Worm (Caenorhabditis elegans) whole organism, mixed stage, embryonic: ENCODE data around the gene Y102E9.5.

Source experiments
- M03D4.4 ChIP-seq: sonication (generic microtip); optimal IDR thresholded peaks from 2 replicates; lab custom pipeline; 2017; ENCODE audit warnings: mild to moderate bottlenecking, missing genetic modification characterization, missing compliant biosample characterization
- bed-3 ChIP-seq: fragments of 200-800 bp; sonication (Bioruptor generic); optimal IDR thresholded peaks from 3 replicates; lab custom pipeline; 2018; ENCODE audit warnings: mild to moderate bottlenecking, missing genetic modification characterization, moderate library complexity, missing compliant biosample characterization
- blmp-1 ChIP-seq: fragments of 150-350 bp; optimal IDR thresholded peaks from 2 replicates; lab custom pipeline; 2014; ENCODE audit warnings: missing biosample characterization, missing genetic modification characterization
- ceh-39 ChIP-seq: fragments of 150-350 bp; optimal IDR thresholded peaks from 2 replicates; lab custom pipeline; 2014; ENCODE audit warnings: missing biosample characterization, missing genetic modification characterization
- ceh-43 ChIP-seq: fragments of 200-800 bp; sonication (Bioruptor generic); optimal IDR thresholded peaks from 2 replicates; lab custom pipeline; 2018; ENCODE audit warnings: mild to moderate bottlenecking, missing genetic modification characterization, moderate library complexity, missing compliant biosample characterization
- ceh-83 ChIP-seq: fragments of 200-800 bp; sonication (Bioruptor generic); optimal IDR thresholded peaks from 2 replicates; lab custom pipeline; 2018; ENCODE audit warnings: mild to moderate bottlenecking, missing genetic modification characterization, missing compliant biosample characterization
- ces-1 ChIP-seq: fragments of 150-350 bp; optimal IDR thresholded peaks from 2 replicates; lab custom pipeline; 2014; ENCODE audit warnings: missing biosample characterization, missing genetic modification reagents, missing genetic modification characterization
- cnd-1 ChIP-seq: fragments of 200-800 bp; sonication (Bioruptor generic); optimal IDR thresholded peaks from 2 replicates; lab custom pipeline; 2018; ENCODE audit warnings: mild to moderate bottlenecking, missing genetic modification characterization, missing compliant biosample characterization
- drap-1 ChIP-seq: fragments of 200-800 bp; sonication (Bioruptor generic); optimal IDR thresholded peaks from 3 replicates; lab custom pipeline; 2018; ENCODE audit warnings: mild to moderate bottlenecking, missing genetic modification characterization, missing compliant biosample characterization
- elt-1 ChIP-seq: sonication (generic microtip); optimal IDR thresholded peaks from 2 replicates; lab custom pipeline; 2017; ENCODE audit warnings: missing genetic modification characterization, mild to moderate bottlenecking, missing compliant biosample characterization, antibody characterized with exemption, moderate library complexity, borderline replicate concordance; ENCODE audit not compliant: insufficient read depth
- elt-3 ChIP-seq: fragments of 150-350 bp; optimal IDR thresholded peaks from 2 replicates; lab custom pipeline; 2014; ENCODE audit warnings: missing biosample characterization, missing genetic modification characterization
- flh-1 ChIP-seq: fragments of 200-800 bp; sonication (Bioruptor generic); optimal IDR thresholded peaks from 2 replicates; lab custom pipeline; 2018; ENCODE audit warnings: mild to moderate bottlenecking, missing genetic modification characterization, moderate library complexity, missing compliant biosample characterization
- ham-2 ChIP-seq: fragments of 200-800 bp; sonication (Bioruptor generic); optimal IDR thresholded peaks from 2 replicates; lab custom pipeline; 2018; ENCODE audit warnings: mild to moderate bottlenecking, missing genetic modification characterization, missing compliant biosample characterization
- hlh-1 ChIP-seq: fragments of 150-350 bp; optimal IDR thresholded peaks from 2 replicates; lab custom pipeline; 2014; ENCODE audit warnings: missing biosample characterization, missing genetic modification reagents, missing genetic modification characterization
- lin-13 ChIP-seq: fragments of 150-350 bp; optimal IDR thresholded peaks from 2 replicates; lab custom pipeline; 2014; ENCODE audit warnings: missing biosample characterization, missing genetic modification characterization
- lin-32 ChIP-seq: fragments of 200-800 bp; sonication (Bioruptor generic); optimal IDR thresholded peaks from 2 replicates; lab custom pipeline; 2018; ENCODE audit warnings: mild to moderate bottlenecking, missing genetic modification characterization, missing compliant biosample characterization
- mab-5 ChIP-seq: fragments of 150-350 bp; optimal IDR thresholded peaks from 2 replicates; lab custom pipeline; 2014; ENCODE audit warnings: missing biosample characterization, missing genetic modification characterization
- mep-1 ChIP-seq: fragments of 150-350 bp; optimal IDR thresholded peaks from 2 replicates; lab custom pipeline; 2017; ENCODE audit warnings: missing biosample characterization, missing genetic modification reagents, missing genetic modification characterization, inconsistent platforms
- mls-2 ChIP-seq: sonication (generic microtip); optimal IDR thresholded peaks from 2 replicates; lab custom pipeline; 2016; ENCODE audit warnings: mild to moderate bottlenecking, missing genetic modification characterization, moderate library complexity, missing compliant biosample characterization
- nhr-12 ChIP-seq: fragments of 150-350 bp; optimal IDR thresholded peaks from 2 replicates; lab custom pipeline; 2014; ENCODE audit warnings: missing biosample characterization, missing genetic modification characterization
- nhr-2 ChIP-seq: fragments of 150-350 bp; optimal IDR thresholded peaks from 2 replicates; lab custom pipeline; 2014; ENCODE audit warnings: missing biosample characterization, missing genetic modification characterization
- nhr-237 ChIP-seq: fragments of 150-350 bp; optimal IDR thresholded peaks from 2 replicates; lab custom pipeline; 2014; ENCODE audit warnings: missing biosample characterization, missing genetic modification characterization
- nhr-28 ChIP-seq: fragments of 150-350 bp; optimal IDR thresholded peaks from 2 replicates; lab custom pipeline; 2014; ENCODE audit warnings: missing biosample characterization, missing genetic modification characterization
- nhr-76 ChIP-seq: sonication (generic microtip); optimal IDR thresholded peaks from 2 replicates; lab custom pipeline; 2017; ENCODE audit warnings: missing biosample characterization, missing genetic modification characterization
- pha-4 ChIP-seq: fragments of 150-350 bp; optimal IDR thresholded peaks from 2 replicates; lab custom pipeline; 2018; ENCODE audit warnings: missing biosample characterization, missing genetic modification reagents, missing genetic modification characterization
- sem-2 ChIP-seq: fragments of 200-800 bp; sonication (Bioruptor generic); optimal IDR thresholded peaks from 2 replicates; lab custom pipeline; 2018; ENCODE audit warnings: mild to moderate bottlenecking, missing genetic modification characterization, missing compliant biosample characterization
- sptf-1 ChIP-seq: sonication (generic microtip); optimal IDR thresholded peaks from 2 replicates; lab custom pipeline; 2017; ENCODE audit warnings: mild to moderate bottlenecking, missing genetic modification characterization, moderate library complexity, missing compliant biosample characterization
- tbx-8 ChIP-seq: fragments of 200-800 bp; sonication (Bioruptor generic); optimal IDR thresholded peaks from 2 replicates; lab custom pipeline; 2018; ENCODE audit warnings: mild to moderate bottlenecking, missing genetic modification characterization, moderate library complexity, missing compliant biosample characterization
- unc-120 ChIP-seq: sonication (generic microtip); optimal IDR thresholded peaks from 2 replicates; lab custom pipeline; 2017; ENCODE audit warnings: missing genetic modification characterization, missing compliant biosample characterization; ENCODE audit not compliant: poor library complexity, severe bottlenecking
- unc-62 ChIP-seq: fragments of 150-350 bp; optimal IDR thresholded peaks from 2 replicates; lab custom pipeline; 2014; ENCODE audit warnings: missing biosample characterization, missing genetic modification reagents, missing genetic modification characterization
- zip-8 ChIP-seq: fragments of 150-350 bp; optimal IDR thresholded peaks from 2 replicates; lab custom pipeline; 2014; ENCODE audit warnings: missing biosample characterization, missing genetic modification characterization
- ztf-11 ChIP-seq: fragments of 150-350 bp; optimal IDR thresholded peaks from 2 replicates; lab custom pipeline; 2014; ENCODE audit warnings: missing biosample characterization, missing genetic modification characterization

Gene Y102E9.5

ce11 chrIII:6740072-6740471, 10.0 kb upstream of the Y102E9.5 start:
- TF ChIP-seq nhr-2 (tag; lab: Kevin White, UChicago), result no peak

- TF ChIP-seq ham-2 (GFP tag; lab: Kevin White, UChicago) (no peak), tbx-8 (GFP tag; lab: Kevin White, UChicago) (no peak), M03D4.4 (tag; lab: Kevin White, UChicago) (no peak), lin-13 (no peak), ceh-39 (no peak), flh-1 (GFP tag; lab: Kevin White, UChicago) (no peak), sem-2 (no peak), ceh-83 (GFP tag; lab: Kevin White, UChicago) (no peak), ces-1 (GFP tag; lab: Kevin White, UChicago) (no peak), cnd-1 (tag; lab: Kevin White, UChicago) (no peak), sptf-1 (tag; lab: Kevin White, UChicago) (no peak), elt-3 (no peak), mep-1 (tag; lab: Kevin White, UChicago) (no peak)
Observed at ce11 chrIII:6736971-6737370, 6.9 kb upstream of the Y102E9.5 start, which contains the start of gene K07E12.2. K07E12.2 (plus strand) TSS chrIII:6737271.

- TF ChIP-seq blmp-1 (no peak), ceh-43 (GFP tag; lab: Kevin White, UChicago) (no peak), mep-1 (tag; lab: Kevin White, UChicago) (no peak), ces-1 (GFP tag; lab: Kevin White, UChicago) (no peak), unc-62 (GFP tag; lab: Kevin White, UChicago) (no peak), drap-1 (GFP tag; lab: Kevin White, UChicago) (no peak), elt-1 (no peak), nhr-28 (tag; lab: Kevin White, UChicago) (no peak), hlh-1 (tag; lab: Kevin White, UChicago) (no peak), mab-5 (tag; lab: Kevin White, UChicago) (no peak), bed-3 (GFP tag; lab: Kevin White, UChicago) (no peak), mls-2 (tag; lab: Kevin White, UChicago) (no peak), pha-4 (tag; lab: Kevin White, UChicago) (no peak), nhr-76 (no peak), nhr-12 (no peak)
Observed at ce11 chrIII:6736566-6736965, 6.5 kb upstream of the Y102E9.5 start, which contains the start of gene Y102E9.6. Y102E9.6 (minus strand) TSS chrIII:6736666.

ce11 chrIII:6734420-6734819, 4.3 kb upstream of the Y102E9.5 start, which contains the start of gene Y102E9.3:
Y102E9.3 (minus strand) TSS chrIII:6734520.
- TF ChIP-seq elt-1 (no peak), cnd-1 (tag; lab: Kevin White, UChicago) (no peak), lin-32 (GFP tag; lab: Kevin White, UChicago) (no peak), ceh-83 (GFP tag; lab: Kevin White, UChicago) (no peak), blmp-1 (no peak), mep-1 (tag; lab: Kevin White, UChicago) (no peak), mab-5 (tag; lab: Kevin White, UChicago) (no peak), nhr-2 (tag; lab: Kevin White, UChicago) (no peak), nhr-237 (tag; lab: Kevin White, UChicago) (no peak), hlh-1 (tag; lab: Kevin White, UChicago) (no peak), sptf-1 (tag; lab: Kevin White, UChicago) (no peak), unc-120 (tag; lab: Kevin White, UChicago) (no peak), unc-62 (GFP tag; lab: Kevin White, UChicago) (no peak), flh-1 (GFP tag; lab: Kevin White, UChicago) (no peak), mls-2 (tag; lab: Kevin White, UChicago) (no peak), ztf-11 (tag; lab: Kevin White, UChicago) (no peak), ham-2 (GFP tag; lab: Kevin White, UChicago) (no peak), elt-3 (no peak)

ce11 chrIII:6731285-6731684, 1.2 kb upstream of the Y102E9.5 start:
- TF ChIP-seq sem-2 (no peak), nhr-76 (no peak), mls-2 (tag; lab: Kevin White, UChicago) (no peak), zip-8 (tag; lab: Kevin White, UChicago) (no peak), pha-4 (tag; lab: Kevin White, UChicago) (no peak), nhr-237 (tag; lab: Kevin White, UChicago) (no peak), mab-5 (tag; lab: Kevin White, UChicago) (no peak), lin-32 (GFP tag; lab: Kevin White, UChicago) (no peak), elt-3 (no peak), bed-3 (GFP tag; lab: Kevin White, UChicago) (no peak), nhr-2 (tag; lab: Kevin White, UChicago) (no peak), blmp-1 (no peak), nhr-12 (no peak), ceh-39 (no peak), unc-62 (GFP tag; lab: Kevin White, UChicago) (no peak), mep-1 (tag; lab: Kevin White, UChicago) (no peak)
